Fruit fly (Drosophila melanogaster): ENCODE results near the gene CG12155.
A peak's percentile ranks its signal among the peaks of the same experiment; 100 is the strongest.

CG12155 gene

DNA sequence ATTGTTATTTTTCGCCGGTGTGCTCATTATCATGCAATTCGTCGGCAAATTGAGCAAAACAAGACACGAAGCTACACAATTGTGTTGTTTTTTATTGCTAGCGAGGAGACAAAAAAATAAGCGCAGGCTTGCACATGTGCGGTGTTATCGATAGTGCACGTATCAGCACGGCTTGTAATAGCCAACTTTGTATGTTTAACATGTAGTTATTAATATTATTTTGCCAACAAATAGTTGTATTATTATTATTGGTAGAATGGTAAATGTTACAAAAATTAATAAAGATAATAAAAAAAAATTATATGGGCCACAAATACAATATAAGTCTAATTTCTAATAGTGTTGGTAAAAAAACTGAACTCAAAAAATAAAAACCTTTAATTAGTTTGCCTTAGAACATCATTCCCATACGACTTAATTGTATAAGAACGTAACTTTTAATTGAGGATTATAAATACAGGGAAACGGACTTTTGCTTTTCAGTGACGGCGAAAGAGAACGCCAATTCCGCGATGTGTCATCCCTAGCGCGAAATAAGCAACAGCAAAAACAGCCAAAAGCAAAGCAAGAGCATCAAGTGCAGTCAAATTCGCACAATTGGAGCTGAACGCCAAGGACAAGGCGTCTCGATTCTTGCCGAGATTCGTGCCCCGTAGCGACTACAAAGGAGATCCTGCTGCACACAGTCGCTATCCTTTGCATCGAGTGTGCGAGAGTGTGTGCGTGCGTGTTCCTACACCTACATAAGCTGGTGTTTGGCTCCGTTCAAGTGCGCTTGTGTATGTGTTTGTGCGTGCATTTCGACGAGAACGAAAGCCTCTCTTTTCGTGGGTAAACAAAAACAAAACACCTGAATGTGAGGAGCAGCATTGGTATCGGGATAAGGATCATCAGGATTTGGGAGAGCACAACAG is at the start of gene CG12155, which contains the start of gene NELF-B (continued):
- TF ChIP-seq sna (GFP tag; IDR thresholded peaks at IDR 0.05; ENCODE audit: partially characterized antibody) = 0 out of 2 replicates have a peak, but pooled peaks have one; percentile 21
- TF ChIP-seq fu2 (GFP tag; optimal IDR thresholded peaks at IDR 0.05) = no peak
- TF ChIP-seq CG18619 (GFP tag; optimal IDR thresholded peaks at IDR 0.05) = peak; percentile 63
- TF ChIP-seq CG8359 (GFP tag; optimal IDR thresholded peaks at IDR 0.05; ENCODE audit: borderline replicate concordance) = no peak
- TF ChIP-seq CG10366 (GFP tag; IDR thresholded peaks at IDR 0.05) = no peak; the same call in 1 of the 2 replicates
- no peak for TF ChIP-seq CG1792 (GFP tag; optimal IDR thresholded peaks at IDR 0.05)
- TF ChIP-seq Stat92E (GFP tag; optimal IDR thresholded peaks at IDR 0.05) = no peak
- TF ChIP-seq fd3F (GFP tag; optimal IDR thresholded peaks at IDR 0.05) = peak; percentile 23
- TF ChIP-seq CG33557 (GFP tag; optimal IDR thresholded peaks at IDR 0.05) = peak; percentile 30
- no peak for TF ChIP-seq NC2β (GFP tag; optimal IDR thresholded peaks at IDR 0.05)
- no peak for TF ChIP-seq HmgD (GFP tag; optimal IDR thresholded peaks at IDR 0.05)
- TF ChIP-seq Hmr (GFP tag; optimal IDR thresholded peaks at IDR 0.05) = no peak
- no peak for TF ChIP-seq rib (GFP tag; IDR thresholded peaks at IDR 0.05)
- TF ChIP-seq CG11093 (GFP tag; IDR thresholded peaks at IDR 0.05) = no peak
- no peak for TF ChIP-seq da (GFP tag; optimal IDR thresholded peaks at IDR 0.05)
- TF ChIP-seq CG9876 (GFP tag; optimal IDR thresholded peaks at IDR 0.05) = no peak
- TF ChIP-seq tna (GFP tag; IDR thresholded peaks at IDR 0.05; ENCODE audit: partially characterized antibody) = no peak
- no peak for TF ChIP-seq Fer1 (GFP tag; optimal IDR thresholded peaks at IDR 0.05)
- no peak for TF ChIP-seq Ets97D (GFP tag; optimal IDR thresholded peaks at IDR 0.05)
- TF ChIP-seq pho (GFP tag; optimal IDR thresholded peaks at IDR 0.05) = peak; percentile 46
- TF ChIP-seq tin (GFP tag; optimal IDR thresholded peaks at IDR 0.05) = peak; percentile 47
- TF ChIP-seq NFAT (GFP tag; IDR thresholded peaks at IDR 0.05) = 0 out of 2 replicates have a peak, but pooled peaks have one; percentile 45
- no peak for TF ChIP-seq HHEX (GFP tag; optimal IDR thresholded peaks at IDR 0.05)
- TF ChIP-seq zen2 (GFP tag; IDR thresholded peaks at IDR 0.05; ENCODE audit: partially characterized antibody) = no peak
- TF ChIP-seq D (optimal IDR thresholded peaks at IDR 0.05) = no peak
- peak; percentile 42 for TF ChIP-seq D (GFP tag; optimal IDR thresholded peaks at IDR 0.05)
- TF ChIP-seq ind (GFP tag; optimal IDR thresholded peaks at IDR 0.05) = peak; percentile 58
- peak; percentile 71 for TF ChIP-seq Xbp1 (GFP tag; optimal IDR thresholded peaks at IDR 0.05)
- TF ChIP-seq CG16779 (GFP tag; IDR thresholded peaks at IDR 0.05) = no peak
- TF ChIP-seq en (GFP tag; optimal IDR thresholded peaks at IDR 0.05) = no peak
- peak; percentile 24 to 27 for TF ChIP-seq Pdp1 (GFP tag; optimal IDR thresholded peaks at IDR 0.05)
- peak; percentile 58 for TF ChIP-seq Ptx1 (GFP tag; IDR thresholded peaks at IDR 0.05)
- TF ChIP-seq gro (GFP tag; optimal IDR thresholded peaks at IDR 0.05) = no peak
- TF ChIP-seq CG3281 (GFP tag; optimal IDR thresholded peaks at IDR 0.05) = peak; percentile 52
- TF ChIP-seq vnd (GFP tag; IDR thresholded peaks at IDR 0.05; ENCODE audit: partially characterized antibody) = 0 out of 3 replicates have a peak, but pooled peaks have one; percentile 55
- no peak for TF ChIP-seq CG7928 (GFP tag; optimal IDR thresholded peaks at IDR 0.05)
- no peak for TF ChIP-seq CG15073 (GFP tag; optimal IDR thresholded peaks at IDR 0.05)
- TF ChIP-seq lov (optimal IDR thresholded peaks at IDR 0.05) = no peak
- TF ChIP-seq lov (GFP tag; IDR thresholded peaks at IDR 0.05) = no peak
- no peak for TF ChIP-seq Sox100B (GFP tag; optimal IDR thresholded peaks at IDR 0.05)
- no peak for TF ChIP-seq zfh1 (GFP tag; IDR thresholded peaks at IDR 0.05)
- no peak for TF ChIP-seq B-H2 (GFP tag; optimal IDR thresholded peaks at IDR 0.05)
- TF ChIP-seq CG4328 (GFP tag; optimal IDR thresholded peaks at IDR 0.05) = peak; percentile 17
- no peak for TF ChIP-seq oc (tag; optimal IDR thresholded peaks at IDR 0.05)
- peak; percentile 64 for TF ChIP-seq CG7556 (GFP tag; optimal IDR thresholded peaks at IDR 0.05)
- no peak for TF ChIP-seq h (optimal IDR thresholded peaks at IDR 0.05)
- peak; percentile 29 for TF ChIP-seq trem (tag; optimal IDR thresholded peaks at IDR 0.05)
- TF ChIP-seq CTCF (GFP tag; optimal IDR thresholded peaks at IDR 0.05) = no peak
- no peak for TF ChIP-seq kay (GFP tag; optimal IDR thresholded peaks at IDR 0.05)
- no peak for TF ChIP-seq Camta (GFP tag; optimal IDR thresholded peaks at IDR 0.05)

Measured in whole organism, embryonic.